Fruit fly (Drosophila melanogaster) whole organism, embryonic: ENCODE measurements around the gene CG32832.

ENCODE experiments used
- Adf1 ChIP-seq: fragments of 200-800 bp; sonication (Bioruptor generic); IDR thresholded peaks from 2 replicates; pipeline ENCODE4 v1.3.6; 2022; ENCODE audit warnings: missing biosample characterization, missing genetic modification characterization
- CG10543 ChIP-seq: fragments of 200-800 bp; sonication (Bioruptor generic); optimal IDR thresholded peaks from 3 replicates; lab custom pipeline; 2017; ENCODE audit warnings: missing biosample characterization, mild to moderate bottlenecking, missing genetic modification characterization, moderate library complexity
- CG12769 ChIP-seq: fragments of 200-800 bp; sonication (Bioruptor generic); optimal IDR thresholded peaks from 2 replicates; lab custom pipeline; 2019; ENCODE audit warnings: missing biosample characterization, mild to moderate bottlenecking, missing genetic modification characterization, moderate library complexity
- CG12942 ChIP-seq: fragments of 200-800 bp; sonication (Bioruptor generic); optimal IDR thresholded peaks from 3 replicates; lab custom pipeline; 2016; ENCODE audit warnings: missing biosample characterization, missing genetic modification characterization
- CG13296 ChIP-seq: fragments of 200-800 bp; sonication (Bioruptor generic); optimal IDR thresholded peaks from 3 replicates; lab custom pipeline; 2018; ENCODE audit warnings: missing biosample characterization, mild to moderate bottlenecking, missing genetic modification characterization
- CG15479 ChIP-seq: fragments of 200-800 bp; sonication (Bioruptor generic); optimal IDR thresholded peaks from 3 replicates; lab custom pipeline; 2019; ENCODE audit warnings: missing biosample characterization, mild to moderate bottlenecking, missing genetic modification characterization, moderate library complexity
- CG15601 ChIP-seq: fragments of 200-800 bp; sonication (Bioruptor generic); optimal IDR thresholded peaks from 3 replicates; lab custom pipeline; 2019; ENCODE audit warnings: missing biosample characterization, mild to moderate bottlenecking, missing genetic modification characterization, moderate library complexity
- CG16863 ChIP-seq: fragments of 200-800 bp; sonication (Bioruptor generic); optimal IDR thresholded peaks from 3 replicates; lab custom pipeline; 2016; ENCODE audit warnings: missing biosample characterization, missing genetic modification characterization
- CG17186 ChIP-seq: fragments of 200-800 bp; sonication (Bioruptor generic); optimal IDR thresholded peaks from 3 replicates; lab custom pipeline; 2017; ENCODE audit warnings: missing biosample characterization, missing genetic modification reagents, missing genetic modification characterization
- CG18262 ChIP-seq: fragments of 200-800 bp; optimal IDR thresholded peaks from 3 replicates; lab custom pipeline; 2019; ENCODE audit warnings: missing biosample characterization, mild to moderate bottlenecking, missing genetic modification characterization, moderate library complexity
- CG18599 ChIP-seq: fragments of 200-800 bp; sonication (Bioruptor generic); optimal IDR thresholded peaks from 3 replicates; lab custom pipeline; 2017; ENCODE audit warnings: missing biosample characterization, missing genetic modification characterization, mild to moderate bottlenecking, moderate library complexity, missing genetic modification reagents
- CG2712 ChIP-seq: fragments of 200-800 bp; optimal IDR thresholded peaks from 3 replicates; lab custom pipeline; 2019; ENCODE audit warnings: missing biosample characterization, mild to moderate bottlenecking, missing genetic modification characterization, moderate library complexity
- CG3163 ChIP-seq: fragments of 200-800 bp; sonication (Bioruptor generic); optimal IDR thresholded peaks from 3 replicates; lab custom pipeline; 2016; ENCODE audit warnings: missing biosample characterization, missing genetic modification characterization
- CG3281 ChIP-seq: fragments of 200-800 bp; sonication (Bioruptor generic); optimal IDR thresholded peaks from 3 replicates; lab custom pipeline; 2017; ENCODE audit warnings: missing biosample characterization, mild to moderate bottlenecking, missing genetic modification characterization
- CG34376 ChIP-seq: fragments of 200-800 bp; sonication (Bioruptor generic); optimal IDR thresholded peaks from 2 replicates; lab custom pipeline; 2018; ENCODE audit warnings: missing biosample characterization, mild to moderate bottlenecking, missing genetic modification characterization
- CG5180 ChIP-seq: fragments of 200-800 bp; sonication (Bioruptor generic); optimal IDR thresholded peaks from 3 replicates; lab custom pipeline; 2017; ENCODE audit warnings: missing biosample characterization, missing genetic modification characterization, mild to moderate bottlenecking, moderate library complexity, missing genetic modification reagents
- CG6175 ChIP-seq: fragments of 200-800 bp; sonication (Bioruptor generic); IDR thresholded peaks from 3 replicates; pipeline ENCODE4 v1.3.6; 2022; ENCODE audit warnings: missing biosample characterization, missing genetic modification characterization
- CG8290 ChIP-seq, 3 experiments: fragments of 200-800 bp; sonication (Bioruptor generic); optimal IDR thresholded peaks; 2 replicates each; lab custom pipeline; 2016 to 2019; ENCODE audit warnings: missing biosample characterization in 3 of 3, missing genetic modification characterization in 3 of 3, mild to moderate bottlenecking in 2 of 3, moderate library complexity in 1 of 3
- Ets65A ChIP-seq: fragments of 200-800 bp; sonication (Bioruptor generic); peaks from one replicate; lab custom pipeline; 2016; ENCODE audit warnings: missing biosample characterization, missing genetic modification characterization
- GATAe ChIP-seq: fragments of 200-800 bp; sonication (Bioruptor generic); conservative IDR thresholded peaks from 2 replicates; pipeline ENCODE4 v1.3.6; 2022; ENCODE audit warnings: missing biosample characterization, missing genetic modification characterization
- HHEX ChIP-seq: fragments of 200-800 bp; sonication (Bioruptor generic); optimal IDR thresholded peaks from 3 replicates; lab custom pipeline; 2017; ENCODE audit warnings: missing biosample characterization, mild to moderate bottlenecking, missing genetic modification characterization, missing genetic modification reagents
- HmgZ ChIP-seq: fragments of 200-800 bp; sonication (Bioruptor generic); optimal IDR thresholded peaks from 2 replicates; lab custom pipeline; 2018; ENCODE audit warnings: missing biosample characterization, mild to moderate bottlenecking, missing genetic modification characterization
- Hr51 ChIP-seq, 2 experiments: fragments of 200-800 bp; sonication (Bioruptor generic); optimal IDR thresholded peaks; 2 replicates in 1 of 2; 3 replicates in 1 of 2; lab custom pipeline; 2016 to 2018; ENCODE audit warnings: missing biosample characterization in 2 of 2, missing genetic modification characterization in 2 of 2, mild to moderate bottlenecking in 1 of 2, moderate library complexity in 1 of 2
- Hr78 ChIP-seq, 2 experiments: fragments of 200-800 bp in 1 of 2; fragments of >200 bp in 1 of 2; sonication (Bioruptor generic) in 1 of 2; optimal IDR thresholded peaks; 2 replicates each; lab custom pipeline; 2017 to 2019; ENCODE audit warnings: missing biosample characterization in 2 of 2, missing genetic modification characterization in 2 of 2, mild to moderate bottlenecking in 1 of 2, moderate library complexity in 1 of 2
- MBD-R2 ChIP-seq: fragments of 200-800 bp; sonication (Bioruptor generic); IDR thresholded peaks from 2 replicates; pipeline ENCODE4 v1.3.6; 2022; ENCODE audit warnings: missing biosample characterization, missing genetic modification characterization
- Med ChIP-seq: fragments of 200-800 bp; sonication (Bioruptor generic); peaks from one replicate; lab custom pipeline; 2016; ENCODE audit warnings: missing biosample characterization, missing genetic modification characterization, mild to moderate bottlenecking, inconsistent platforms, moderate library complexity
- Nf-YA ChIP-seq: fragments of 200-800 bp; sonication (Bioruptor generic); IDR thresholded peaks from 2 replicates; pipeline ENCODE4 v1.3.6; 2022; ENCODE audit warnings: missing biosample characterization, missing genetic modification characterization
- Oaz ChIP-seq: fragments of 200-800 bp; sonication (Bioruptor generic); IDR thresholded peaks from 2 replicates; pipeline ENCODE4 v1.3.6; 2022; ENCODE audit warnings: missing biosample characterization, missing genetic modification characterization
- Opbp ChIP-seq: fragments of 200-800 bp; sonication (Bioruptor generic); IDR thresholded peaks from 3 replicates; pipeline ENCODE4 v1.3.6; 2022; ENCODE audit warnings: missing biosample characterization, missing genetic modification characterization; ENCODE audit not compliant: partially characterized antibody
- Pdp1 ChIP-seq, 2 experiments: fragments of 200-800 bp; sonication (Bioruptor generic); optimal IDR thresholded peaks; 3 replicates each; lab custom pipeline; 2016; ENCODE audit warnings: missing biosample characterization in 2 of 2, missing genetic modification characterization in 2 of 2, mild to moderate bottlenecking in 1 of 2, moderate library complexity in 1 of 2
- Trl ChIP-seq, 3 experiments: fragments of >200 bp in 2 of 3; fragments of 200-800 bp in 1 of 3; sonication (Bioruptor generic) in 1 of 3; optimal IDR thresholded peaks; 2 replicates in 1 of 3; 3 replicates in 2 of 3; lab custom pipeline; 2016 to 2017; ENCODE audit warnings: missing biosample characterization in 1 of 3, missing genetic modification characterization in 1 of 3
- aop ChIP-seq: fragments of 200-800 bp; sonication (Bioruptor generic); IDR thresholded peaks from 2 replicates; pipeline ENCODE4 v1.3.6; 2022; ENCODE audit warnings: missing biosample characterization, missing genetic modification characterization
- chinmo ChIP-seq: fragments of 200-800 bp; sonication (Bioruptor generic); IDR thresholded peaks from 4 replicates; pipeline ENCODE4 v1.3.6; 2022; ENCODE audit warnings: missing biosample characterization, missing genetic modification characterization; ENCODE audit not compliant: partially characterized antibody
- ci ChIP-seq: fragments of 200-800 bp; sonication (Bioruptor generic); IDR thresholded peaks from 3 replicates; pipeline ENCODE4 v1.3.6; 2022; ENCODE audit warnings: missing biosample characterization, missing genetic modification characterization
- dan ChIP-seq: fragments of 200-800 bp; sonication (Bioruptor generic); IDR thresholded peaks from 2 replicates; pipeline ENCODE4 v1.3.6; 2022; ENCODE audit warnings: missing biosample characterization, missing genetic modification characterization
- fd102C ChIP-seq: fragments of 200-800 bp; sonication (Bioruptor generic); optimal IDR thresholded peaks from 2 replicates; lab custom pipeline; 2018; ENCODE audit warnings: missing biosample characterization, mild to moderate bottlenecking, missing genetic modification characterization, moderate library complexity
- fd64A ChIP-seq: fragments of 200-800 bp; sonication (Bioruptor generic); optimal IDR thresholded peaks from 3 replicates; lab custom pipeline; 2018; ENCODE audit warnings: missing biosample characterization, mild to moderate bottlenecking, missing genetic modification characterization
- lab ChIP-seq: fragments of 200-800 bp; sonication (Bioruptor generic); optimal IDR thresholded peaks from 3 replicates; lab custom pipeline; 2017; ENCODE audit warnings: missing biosample characterization, missing genetic modification characterization, mild to moderate bottlenecking, moderate library complexity, missing genetic modification reagents
- odd ChIP-seq: fragments of 200-800 bp; sonication (Bioruptor generic); optimal IDR thresholded peaks from 2 replicates; lab custom pipeline; 2017; ENCODE audit warnings: missing biosample characterization, mild to moderate bottlenecking, missing genetic modification characterization
- otp ChIP-seq: fragments of 200-800 bp; sonication (Bioruptor generic); IDR thresholded peaks from 3 replicates; pipeline ENCODE4, ENCODE4 v1.3.6; 2022; ENCODE audit warnings: missing biosample characterization, missing genetic modification characterization
- rib ChIP-seq: fragments of 200-800 bp; sonication (Bioruptor generic); IDR thresholded peaks from 2 replicates; pipeline ENCODE4 v1.3.6; 2022; ENCODE audit warnings: missing biosample characterization, missing genetic modification characterization
- ro ChIP-seq: fragments of 200-800 bp; sonication (Bioruptor generic); IDR thresholded peaks from 2 replicates; pipeline ENCODE4 v1.3.6; 2022; ENCODE audit warnings: missing biosample characterization, missing genetic modification characterization
- sens ChIP-seq: fragments of 200-800 bp; sonication (Bioruptor generic); peaks from one replicate; lab custom pipeline; 2016; ENCODE audit warnings: missing biosample characterization, missing genetic modification characterization
- sisA ChIP-seq: fragments of 200-800 bp; sonication (Bioruptor generic); IDR thresholded peaks from 2 replicates; pipeline ENCODE4 v1.3.6; 2022; ENCODE audit warnings: missing biosample characterization, missing genetic modification characterization
- tll ChIP-seq, 2 experiments: fragments of 200-800 bp in 1 of 2; fragments of >200 bp in 1 of 2; sonication (Bioruptor generic) in 1 of 2; optimal IDR thresholded peaks; 2 replicates each; lab custom pipeline; 2017 to 2019; ENCODE audit warnings: missing biosample characterization in 2 of 2, missing genetic modification characterization in 2 of 2, mild to moderate bottlenecking in 1 of 2, moderate library complexity in 1 of 2
- usp ChIP-seq: fragments of >200 bp; optimal IDR thresholded peaks from 2 replicates; lab custom pipeline; 2017; ENCODE audit warnings: missing biosample characterization, missing genetic modification characterization
- zen ChIP-seq: fragments of 200-800 bp; sonication (Bioruptor generic); optimal IDR thresholded peaks from 3 replicates; lab custom pipeline; 2018; ENCODE audit warnings: missing biosample characterization, mild to moderate bottlenecking, missing genetic modification characterization, moderate library complexity

The CG32832 gene

DNA sequence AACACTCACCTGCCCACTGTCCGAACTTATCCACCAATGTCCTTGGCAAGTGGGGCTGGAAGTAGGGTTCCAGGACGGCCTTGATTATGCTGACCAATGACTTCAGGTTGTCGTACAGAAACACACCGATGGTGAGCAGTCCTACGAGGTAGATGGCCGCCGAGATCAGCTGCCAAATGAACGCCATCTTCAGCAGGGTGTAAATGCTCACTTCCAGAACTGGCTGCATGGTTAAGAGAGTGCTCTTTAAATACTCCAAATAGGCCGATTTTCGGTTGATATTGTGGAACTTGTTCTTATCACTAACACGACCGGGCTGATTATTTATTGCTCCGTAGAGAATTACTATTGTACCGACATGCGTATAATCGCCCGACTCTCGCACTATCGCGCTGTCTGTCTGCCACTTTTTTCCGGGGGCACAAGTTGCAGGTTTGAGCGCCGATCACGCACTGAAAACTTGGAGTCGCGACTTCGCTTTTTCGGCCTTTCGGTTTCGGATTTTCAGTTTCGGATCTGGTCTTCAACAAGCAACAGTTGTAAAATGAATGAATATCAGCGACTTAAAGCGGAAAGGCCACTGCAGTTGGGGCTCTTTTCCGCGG is 32.2 kb downstream of the CG32832 start (continued):
- TF ChIP-seq CG13296 (GFP tag; lab: Kevin White, UChicago) (peak; percentile 39), GATAe (GFP tag; lab: Robert Waterston, UW) (peak; percentile 9; the same call in 1 of the 2 replicates), lab (GFP tag; lab: Kevin White, UChicago) (peak; percentile 39), CG3163 (GFP tag; lab: Kevin White, UChicago) (peak; percentile 64), Trl (optimal IDR thresholded peaks at IDR 0.05; lab: Kevin White, UChicago) (peak; percentile 6 to 14), Trl (GFP tag; optimal IDR thresholded peaks at IDR 0.05; lab: Kevin White, UChicago) (no peak), Med (GFP tag; lab: Kevin White, UChicago) (peak; percentile 73), CG10543 (GFP tag; lab: Kevin White, UChicago) (peak; percentile 55), chinmo (GFP tag; lab: Robert Waterston, UW) (0 out of 4 replicates have a peak, but pooled peaks have one; percentile 40), CG34376 (GFP tag; lab: Kevin White, UChicago) (peak; percentile 44), CG12942 (no peak), HmgZ (tag; lab: Kevin White, UChicago) (peak; percentile 3), CG18599 (GFP tag; lab: Kevin White, UChicago) (no peak), Opbp (GFP tag; lab: Robert Waterston, UW) (no peak), sens (GFP tag; lab: Kevin White, UChicago) (peak; percentile 47), Hr51 (GFP tag; optimal IDR thresholded peaks at IDR 0.05; lab: Kevin White, UChicago) (peak in 1 of 2 experiments; percentile 1), CG6175 (GFP tag; lab: Robert Waterston, UW) (peak; percentile 88; the same call in 2 of the 3 replicates), CG2712 (tag; lab: Kevin White, UChicago) (no peak), CG8290 (GFP tag; optimal IDR thresholded peaks at IDR 0.05; lab: Kevin White, UChicago) (no peak), CG8290 (tag; optimal IDR thresholded peaks at IDR 0.05; lab: Kevin White, UChicago) (peak in 1 of 2 experiments; percentile 18), fd64A (GFP tag; lab: Kevin White, UChicago) (peak; percentile 3), CG12769 (peak; percentile 15), CG16863 (GFP tag; lab: Kevin White, UChicago) (no peak), CG15601 (tag; lab: Kevin White, UChicago) (peak; percentile 1), Oaz (GFP tag; lab: Robert Waterston, UW) (no peak), Ets65A (GFP tag; lab: Kevin White, UChicago) (peak; percentile 17), otp (GFP tag; lab: Robert Waterston, UW) (no peak), odd (GFP tag; lab: Kevin White, UChicago) (peak; percentile 51), aop (no peak), sisA (GFP tag; lab: Robert Waterston, UW) (no peak), Hr78 (GFP tag; optimal IDR thresholded peaks at IDR 0.05; lab: Kevin White, UChicago) (peak in 1 of 2 experiments; percentile 14)

DNA sequence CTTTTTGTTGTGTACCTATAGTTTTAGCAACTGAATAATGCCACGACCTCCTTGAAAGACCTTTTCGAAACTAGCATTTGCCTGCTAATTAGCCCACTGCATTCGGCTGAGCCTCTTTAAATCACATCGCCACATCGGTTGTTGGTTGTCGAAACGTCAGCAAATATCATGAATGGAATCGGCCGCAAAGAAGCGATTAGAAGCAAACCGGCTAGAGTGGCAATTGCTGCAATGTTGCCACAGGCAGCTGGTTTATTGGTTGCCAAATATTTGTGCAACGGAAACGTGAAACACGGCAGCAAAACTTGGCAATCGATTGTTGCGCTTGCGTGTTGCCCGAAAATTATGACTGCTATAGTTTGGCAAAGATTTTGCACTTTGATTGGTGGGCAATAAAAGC is 33.9 kb downstream of the CG32832 start:
- peak; percentile 59 for TF ChIP-seq sens (GFP tag; lab: Kevin White, UChicago)
- no peak for TF ChIP-seq CG18262 (tag; lab: Kevin White, UChicago)
- TF ChIP-seq CG15479 (GFP tag; lab: Kevin White, UChicago) = peak; percentile 31
- no peak for TF ChIP-seq fd102C (GFP tag; lab: Kevin White, UChicago)
- TF ChIP-seq Ets65A (GFP tag; lab: Kevin White, UChicago) = peak; percentile 70
- no peak for TF ChIP-seq rib (GFP tag; lab: Robert Waterston, UW)
- TF ChIP-seq zen (tag; lab: Kevin White, UChicago) = no peak
- 0 out of 3 replicates have a peak, but pooled peaks have one; percentile 27 for TF ChIP-seq ci (GFP tag; lab: Robert Waterston, UW)
- TF ChIP-seq sisA (GFP tag; lab: Robert Waterston, UW) = no peak
- peak; percentile 10 for TF ChIP-seq CG5180 (GFP tag; lab: Kevin White, UChicago)
- TF ChIP-seq Nf-YA (GFP tag; lab: Robert Waterston, UW) = 0 out of 2 replicates have a peak, but pooled peaks have one; percentile 21
- no peak for TF ChIP-seq MBD-R2
- TF ChIP-seq Pdp1 (GFP tag; optimal IDR thresholded peaks at IDR 0.05; lab: Kevin White, UChicago) = no peak
- TF ChIP-seq Adf1 (GFP tag; lab: Robert Waterston, UW) = no peak
- no peak for TF ChIP-seq CG17186 (GFP tag; lab: Kevin White, UChicago)
- no peak for TF ChIP-seq CG3281
- TF ChIP-seq dan (GFP tag; lab: Robert Waterston, UW) = no peak
- TF ChIP-seq HHEX (GFP tag; lab: Kevin White, UChicago) = peak; percentile 2
- TF ChIP-seq tll (GFP tag; optimal IDR thresholded peaks at IDR 0.05; lab: Kevin White, UChicago) = peak in 1 of 2 experiments; percentile 54
- no peak for TF ChIP-seq ro
- no peak for TF ChIP-seq usp (GFP tag; lab: Kevin White, UChicago)
